Worm (Caenorhabditis elegans): ENCODE results near the gene Y49F6A.5.

- TF ChIP-seq nhr-77 (tag; optimal IDR thresholded peaks at IDR 0.05) = no peak
- TF ChIP-seq nhr-28 (tag; optimal IDR thresholded peaks at IDR 0.05) = no peak
- TF ChIP-seq C16A3.4 (tag; optimal IDR thresholded peaks at IDR 0.05) = no peak
- TF ChIP-seq ztf-4 (tag; optimal IDR thresholded peaks at IDR 0.05) = no peak
- TF ChIP-seq vab-15 (tag; optimal IDR thresholded peaks at IDR 0.05) = no peak
- TF ChIP-seq nhr-12 (tag; optimal IDR thresholded peaks at IDR 0.05) = no peak
- no peak for TF ChIP-seq fkh-10 (GFP tag; optimal IDR thresholded peaks at IDR 0.05)
- TF ChIP-seq ama-1 (optimal IDR thresholded peaks at IDR 0.05) = no peak
- TF ChIP-seq ceh-82 (tag; optimal IDR thresholded peaks at IDR 0.05) = no peak
- no peak for TF ChIP-seq ztf-11 (tag; optimal IDR thresholded peaks at IDR 0.05)
Observed at ce11 chrII:3616615-3617014, 7.0 kb upstream of the Y49F6A.5 start.
